Worm (Caenorhabditis elegans): ENCODE results near the gene T16G1.13.

Gene T16G1.13

ce11 chrV:12921680-12922079 lies 28.0 kb upstream of the T16G1.13 start:
- TF ChIP-seq fkh-8 (tag; optimal IDR thresholded peaks at IDR 0.05), result no peak
- TF ChIP-seq unc-130 (tag; optimal IDR thresholded peaks at IDR 0.05), result no peak
- TF ChIP-seq pax-3 (tag; optimal IDR thresholded peaks at IDR 0.05), result peak; percentile 15
- no peak for TF ChIP-seq tlp-1 (tag; optimal IDR thresholded peaks at IDR 0.05)
- peak in 1 of 2 experiments; percentile 26 for TF ChIP-seq lin-35 (GFP tag; optimal IDR thresholded peaks at IDR 0.05)
- TF ChIP-seq nhr-20 (tag; optimal IDR thresholded peaks at IDR 0.05), result peak; percentile 15
- TF ChIP-seq vab-15 (tag; optimal IDR thresholded peaks at IDR 0.05), result no peak
- peak; percentile 74 for TF ChIP-seq elt-2 (tag; optimal IDR thresholded peaks at IDR 0.05)
- TF ChIP-seq ztf-11 (tag; optimal IDR thresholded peaks at IDR 0.05), result no peak

- TF ChIP-seq nhr-11 (tag; optimal IDR thresholded peaks at IDR 0.05), result no peak
- TF ChIP-seq nhr-20 (tag; optimal IDR thresholded peaks at IDR 0.05), result peak; percentile 14
These were observed 27.4 kb upstream of the T16G1.13 start, which contains the start of gene dhrs-4 for ce11 chrV:12922308-12922707. Gene dhrs-4, plus strand, starts transcription at chrV:12922608.

- TF ChIP-seq lin-13 (GFP tag; optimal IDR thresholded peaks at IDR 0.05), result no peak
- TF ChIP-seq efl-1 (optimal IDR thresholded peaks at IDR 0.05), result no peak
- peak in 1 of 2 experiments; percentile 12 for TF ChIP-seq efl-1 (GFP tag; optimal IDR thresholded peaks at IDR 0.05 in 1 of 2)
- TF ChIP-seq ceh-82 (tag; optimal IDR thresholded peaks at IDR 0.05), result no peak
- no peak for TF ChIP-seq ets-5 (GFP tag; IDR thresholded peaks at IDR 0.05)
These were observed 25.6 kb upstream of the T16G1.13 start, which contains the start of gene pqn-67 for ce11 chrV:12924128-12924527. Gene pqn-67, plus strand, starts transcription at chrV:12924428.

- TF ChIP-seq unc-86 (tag; optimal IDR thresholded peaks at IDR 0.05) (no peak), nhr-12 (tag; optimal IDR thresholded peaks at IDR 0.05) (no peak), mdl-1 (tag; optimal IDR thresholded peaks at IDR 0.05) (no peak), blmp-1 (tag; optimal IDR thresholded peaks at IDR 0.05) (peak; percentile 97)
These were observed 20.7 kb upstream of the T16G1.13 start, which contains the start of gene T16G1.2 for ce11 chrV:12928929-12929532. Gene T16G1.2, plus strand, starts transcription at chrV:12929482.

- TF ChIP-seq efl-1 (optimal IDR thresholded peaks at IDR 0.05) (no peak), efl-1 (GFP tag; optimal IDR thresholded peaks at IDR 0.05 in 1 of 2) (peak in 1 of 2 experiments; percentile 2), nhr-85 (tag) (peak; percentile 28), elt-2 (tag; optimal IDR thresholded peaks at IDR 0.05) (peak; percentile 37), blmp-1 (tag; optimal IDR thresholded peaks at IDR 0.05) (no peak)
These were observed 16.1 kb upstream of the T16G1.13 start for ce11 chrV:12933654-12934053.

- no peak for TF ChIP-seq ceh-63 (GFP tag; optimal IDR thresholded peaks at IDR 0.05)
- TF ChIP-seq nhr-20 (tag; optimal IDR thresholded peaks at IDR 0.05), result peak; percentile 85
- TF ChIP-seq efl-1 (optimal IDR thresholded peaks at IDR 0.05), result no peak
- TF ChIP-seq efl-1 (GFP tag; optimal IDR thresholded peaks at IDR 0.05 in 1 of 2), result peak in 1 of 2 experiments; percentile 59
- TF ChIP-seq lin-35 (GFP tag; optimal IDR thresholded peaks at IDR 0.05), result peak in 1 of 2 experiments; percentile 42
- no peak for TF ChIP-seq nhr-77 (tag; optimal IDR thresholded peaks at IDR 0.05)
- TF ChIP-seq unc-130 (tag; optimal IDR thresholded peaks at IDR 0.05), result no peak
- peak; percentile 30 for TF ChIP-seq lin-14 (GFP tag; optimal IDR thresholded peaks at IDR 0.05)
- TF ChIP-seq elt-2 (tag; optimal IDR thresholded peaks at IDR 0.05), result peak; percentile 87
These were observed 14.7 kb upstream of the T16G1.13 start, which contains the start of gene T16G1.7 for ce11 chrV:12934976-12935375. Gene T16G1.7, minus strand, starts transcription at chrV:12935112.

- TF ChIP-seq irx-1 (tag; optimal IDR thresholded peaks at IDR 0.05) (no peak), nhr-12 (tag; optimal IDR thresholded peaks at IDR 0.05) (no peak), ztf-11 (tag; optimal IDR thresholded peaks at IDR 0.05) (no peak), lin-35 (GFP tag; optimal IDR thresholded peaks at IDR 0.05) (peak in 1 of 2 experiments; percentile 17), unc-98 (GFP tag; IDR thresholded peaks at IDR 0.05) (no peak), nhr-71 (tag; optimal IDR thresholded peaks at IDR 0.05) (no peak), fkh-4 (tag; optimal IDR thresholded peaks at IDR 0.05; ENCODE audit: borderline replicate concordance) (no peak), hlh-17 (GFP tag; optimal IDR thresholded peaks at IDR 0.05; ENCODE audit: borderline replicate concordance) (no peak), sptf-1 (tag; optimal IDR thresholded peaks at IDR 0.05) (no peak), lin-39 (tag; optimal IDR thresholded peaks at IDR 0.05) (no peak), elt-2 (tag; optimal IDR thresholded peaks at IDR 0.05) (peak; percentile 82), mdl-1 (tag; optimal IDR thresholded peaks at IDR 0.05) (no peak), mep-1 (tag; optimal IDR thresholded peaks at IDR 0.05) (no peak), unc-30 (tag; optimal IDR thresholded peaks at IDR 0.05) (no peak), aha-1 (tag; optimal IDR thresholded peaks at IDR 0.05) (no peak), lin-14 (GFP tag; optimal IDR thresholded peaks at IDR 0.05) (peak; percentile 4), nhr-11 (tag; optimal IDR thresholded peaks at IDR 0.05) (no peak), lin-13 (GFP tag; optimal IDR thresholded peaks at IDR 0.05) (no peak), ceh-8 (GFP tag; optimal IDR thresholded peaks at IDR 0.05) (no peak), fos-1 (tag; optimal IDR thresholded peaks at IDR 0.05) (no peak), zag-1 (tag; optimal IDR thresholded peaks at IDR 0.05) (no peak), ceh-63 (GFP tag; optimal IDR thresholded peaks at IDR 0.05) (no peak), alr-1 (tag; optimal IDR thresholded peaks at IDR 0.05; ENCODE audit: borderline replicate concordance) (no peak)
These were observed 12.6 kb upstream of the T16G1.13 start, which contains the start of gene T16G1.6 for ce11 chrV:12937098-12937497. Gene T16G1.6, minus strand, starts transcription at chrV:12937174.
